Worm (Caenorhabditis elegans) whole organism, L1 larva: Measurements from ENCODE around the gene cdc-25.2.

Source experiments
- C04F5.9 ChIP-seq: sonication (generic microtip); optimal IDR thresholded peaks from 2 replicates; lab custom pipeline; 2016; ENCODE audit warnings: missing genetic modification characterization, missing compliant biosample characterization
- aha-1 ChIP-seq: fragments of 150-350 bp; optimal IDR thresholded peaks from 2 replicates; lab custom pipeline; 2014; ENCODE audit warnings: missing biosample characterization, missing genetic modification characterization
- blmp-1 ChIP-seq: fragments of 150-350 bp; optimal IDR thresholded peaks from 2 replicates; lab custom pipeline; 2014; ENCODE audit warnings: missing biosample characterization, missing genetic modification characterization
- ceh-63 ChIP-seq: fragments of 200-800 bp; sonication (Bioruptor generic); optimal IDR thresholded peaks from 2 replicates; lab custom pipeline; 2018; ENCODE audit warnings: mild to moderate bottlenecking, missing genetic modification characterization, missing compliant biosample characterization
- ceh-8 ChIP-seq: fragments of 200-800 bp; sonication (Bioruptor generic); optimal IDR thresholded peaks from 2 replicates; lab custom pipeline; 2018; ENCODE audit warnings: mild to moderate bottlenecking, missing genetic modification characterization, moderate library complexity, missing compliant biosample characterization
- ceh-90 ChIP-seq: sonication (generic microtip); optimal IDR thresholded peaks from 2 replicates; lab custom pipeline; 2016; ENCODE audit warnings: missing genetic modification characterization, missing compliant biosample characterization
- dsc-1 ChIP-seq: sonication (generic microtip); optimal IDR thresholded peaks from 2 replicates; lab custom pipeline; 2016; ENCODE audit warnings: mild to moderate bottlenecking, missing genetic modification characterization, missing compliant biosample characterization
- efl-3 ChIP-seq: fragments of 200-800 bp; sonication (Bioruptor generic); optimal IDR thresholded peaks from 2 replicates; lab custom pipeline; 2018; ENCODE audit warnings: mild to moderate bottlenecking, missing genetic modification characterization, missing compliant biosample characterization
- egl-27 ChIP-seq, 2 experiments: fragments of 150-350 bp in 1 of 2; sonication (generic microtip); optimal IDR thresholded peaks; 3 replicates each; lab custom pipeline; 2017 to 2018; ENCODE audit warnings: missing biosample characterization in 2 of 2, missing genetic modification characterization in 2 of 2, missing genetic modification reagents in 2 of 2
- fkh-10 ChIP-seq: sonication (generic microtip); optimal IDR thresholded peaks from 2 replicates; lab custom pipeline; 2017; ENCODE audit warnings: missing biosample characterization, missing genetic modification reagents, missing genetic modification characterization
- fkh-4 ChIP-seq: sonication (generic microtip); optimal IDR thresholded peaks from 2 replicates; lab custom pipeline; 2016; ENCODE audit warnings: missing compliant biosample characterization, missing genetic modification characterization, borderline replicate concordance
- hlh-17 ChIP-seq: fragments of 200-800 bp; sonication (Bioruptor generic); optimal IDR thresholded peaks from 2 replicates; lab custom pipeline; 2018; ENCODE audit warnings: missing genetic modification characterization, mild to moderate bottlenecking, missing compliant biosample characterization, moderate library complexity, borderline replicate concordance
- hlh-4 ChIP-seq: sonication (generic microtip); optimal IDR thresholded peaks from 2 replicates; lab custom pipeline; 2016; ENCODE audit warnings: mild to moderate bottlenecking, missing genetic modification characterization, missing compliant biosample characterization
- hpl-2 ChIP-seq: fragments of 150-350 bp; optimal IDR thresholded peaks from 2 replicates; lab custom pipeline; 2014; ENCODE audit warnings: missing biosample characterization, missing genetic modification reagents, missing genetic modification characterization
- jun-1 ChIP-seq: fragments of 150-350 bp; optimal IDR thresholded peaks from 2 replicates; lab custom pipeline; 2014; ENCODE audit warnings: missing biosample characterization, missing genetic modification reagents, missing genetic modification characterization
- lin-13 ChIP-seq: fragments of 150-350 bp; optimal IDR thresholded peaks from 2 replicates; lab custom pipeline; 2014; ENCODE audit warnings: missing biosample characterization, missing genetic modification reagents, missing genetic modification characterization
- lin-14 ChIP-seq: fragments of 200-800 bp; sonication (Bioruptor generic); optimal IDR thresholded peaks from 2 replicates; lab custom pipeline; 2018; ENCODE audit warnings: mild to moderate bottlenecking, missing genetic modification characterization, moderate library complexity, missing compliant biosample characterization
- lir-3 ChIP-seq: sonication (generic microtip); optimal IDR thresholded peaks from 2 replicates; lab custom pipeline; 2016; ENCODE audit warnings: mild to moderate bottlenecking, missing genetic modification characterization, moderate library complexity, missing compliant biosample characterization; ENCODE audit not compliant: poor library complexity
- lsy-2 ChIP-seq, 2 experiments: fragments of 150-350 bp; optimal IDR thresholded peaks; 2 replicates each; lab custom pipeline; 2014; ENCODE audit warnings: missing biosample characterization in 2 of 2, missing genetic modification characterization in 2 of 2
- mep-1 ChIP-seq: fragments of 150-350 bp; optimal IDR thresholded peaks from 2 replicates; lab custom pipeline; 2014; ENCODE audit warnings: missing biosample characterization, missing genetic modification characterization
- nhr-11 ChIP-seq: fragments of 150-350 bp; optimal IDR thresholded peaks from 2 replicates; lab custom pipeline; 2014; ENCODE audit warnings: missing biosample characterization, missing genetic modification characterization
- nhr-19 ChIP-seq: fragments of 200-800 bp; sonication (Bioruptor generic); conservative IDR thresholded peaks from 2 replicates; pipeline ENCODE4 v1.3.6; 2022; ENCODE audit warnings: missing genetic modification characterization, missing compliant biosample characterization
- nhr-28 ChIP-seq: fragments of 150-350 bp; optimal IDR thresholded peaks from 2 replicates; lab custom pipeline; 2014; ENCODE audit warnings: missing biosample characterization, missing genetic modification characterization
- nhr-47 ChIP-seq: sonication (generic microtip); optimal IDR thresholded peaks from 2 replicates; lab custom pipeline; 2016; ENCODE audit warnings: mild to moderate bottlenecking, missing genetic modification characterization, moderate library complexity, missing compliant biosample characterization
- nhr-77 ChIP-seq: fragments of 150-350 bp; optimal IDR thresholded peaks from 2 replicates; lab custom pipeline; 2014; ENCODE audit warnings: missing biosample characterization, missing genetic modification characterization
- nhr-84 ChIP-seq: sonication (generic microtip); optimal IDR thresholded peaks from 2 replicates; lab custom pipeline; 2017; ENCODE audit warnings: missing biosample characterization, missing genetic modification characterization
- nhr-85 ChIP-seq: sonication (generic microtip); peaks from one replicate; lab custom pipeline; 2016; ENCODE audit warnings: missing genetic modification characterization, inconsistent platforms, missing compliant biosample characterization
- nhr-90 ChIP-seq: sonication (generic microtip); optimal IDR thresholded peaks from 2 replicates; lab custom pipeline; 2016; ENCODE audit warnings: mild to moderate bottlenecking, missing genetic modification characterization, missing compliant biosample characterization; ENCODE audit not compliant: poor library complexity
- skn-1 ChIP-seq: fragments of 150-350 bp; optimal IDR thresholded peaks from 2 replicates; lab custom pipeline; 2014; ENCODE audit warnings: missing biosample characterization, missing genetic modification characterization
- snu-23 ChIP-seq: sonication (generic microtip); optimal IDR thresholded peaks from 2 replicates; lab custom pipeline; 2016; ENCODE audit warnings: missing genetic modification characterization, missing compliant biosample characterization
- sup-37 ChIP-seq: fragments of 200-800 bp; sonication (Bioruptor generic); optimal IDR thresholded peaks from 2 replicates; lab custom pipeline; 2018; ENCODE audit warnings: mild to moderate bottlenecking, missing genetic modification characterization, missing compliant biosample characterization
- swsn-7 ChIP-seq: sonication (generic microtip); optimal IDR thresholded peaks from 2 replicates; lab custom pipeline; 2016; ENCODE audit warnings: missing genetic modification characterization, missing compliant biosample characterization
- tlp-1 ChIP-seq: fragments of 150-350 bp; optimal IDR thresholded peaks from 2 replicates; lab custom pipeline; 2014; ENCODE audit warnings: missing biosample characterization, missing genetic modification characterization
- unc-62 ChIP-seq: fragments of 150-350 bp; optimal IDR thresholded peaks from 2 replicates; lab custom pipeline; 2014; ENCODE audit warnings: missing biosample characterization, missing genetic modification reagents, missing genetic modification characterization
- unc-86 ChIP-seq: sonication (generic microtip); optimal IDR thresholded peaks from 2 replicates; lab custom pipeline; 2016; ENCODE audit warnings: missing genetic modification characterization, missing compliant biosample characterization
- xbp-1 ChIP-seq: sonication (generic microtip); optimal IDR thresholded peaks from 2 replicates; lab custom pipeline; 2016; ENCODE audit warnings: missing genetic modification characterization, missing compliant biosample characterization
- ztf-11 ChIP-seq, 2 experiments: sonication (generic microtip); optimal IDR thresholded peaks; 2 replicates each; lab custom pipeline; 2016 to 2017; ENCODE audit warnings: missing genetic modification characterization in 2 of 2, missing biosample characterization in 1 of 2, missing compliant biosample characterization in 1 of 2

The cdc-25.2 gene

ce11 chrV:1610097-1610496, 43.2 kb downstream of the cdc-25.2 start, which contains the start of gene nhr-177 (continued):
- TF ChIP-seq nhr-19 (GFP tag; lab: Robert Waterston, UW) (no peak), nhr-90 (tag; lab: Kevin White, UChicago) (peak; percentile 10), xbp-1 (tag; lab: Kevin White, UChicago) (no peak), lsy-2 (tag; optimal IDR thresholded peaks at IDR 0.05; lab: Kevin White, UChicago) (no peak), nhr-28 (no peak), blmp-1 (tag; lab: Kevin White, UChicago) (peak; percentile 28), lin-14 (GFP tag; lab: Kevin White, UChicago) (no peak), hpl-2 (GFP tag; lab: Kevin White, UChicago) (no peak), nhr-85 (tag; lab: Kevin White, UChicago) (peak; percentile 66), swsn-7 (tag; lab: Kevin White, UChicago) (no peak), hlh-17 (GFP tag; lab: Kevin White, UChicago) (no peak), mep-1 (tag; lab: Kevin White, UChicago) (no peak), jun-1 (tag; lab: Kevin White, UChicago) (no peak), ztf-11 (tag; optimal IDR thresholded peaks at IDR 0.05; lab: Kevin White, UChicago) (no peak), ceh-63 (GFP tag; lab: Kevin White, UChicago) (no peak), unc-62 (no peak), snu-23 (GFP tag; lab: Kevin White, UChicago) (peak; percentile 19), efl-3 (GFP tag; lab: Kevin White, UChicago) (no peak), ceh-90 (tag; lab: Kevin White, UChicago) (no peak), dsc-1 (tag; lab: Kevin White, UChicago) (no peak)

ce11 chrV:1611570-1611969, 44.7 kb downstream of the cdc-25.2 start:
- TF ChIP-seq mep-1 (tag; lab: Kevin White, UChicago) (no peak), unc-86 (no peak), ceh-8 (GFP tag; lab: Kevin White, UChicago) (no peak), aha-1 (tag; lab: Kevin White, UChicago) (no peak), dsc-1 (tag; lab: Kevin White, UChicago) (no peak)

DNA sequence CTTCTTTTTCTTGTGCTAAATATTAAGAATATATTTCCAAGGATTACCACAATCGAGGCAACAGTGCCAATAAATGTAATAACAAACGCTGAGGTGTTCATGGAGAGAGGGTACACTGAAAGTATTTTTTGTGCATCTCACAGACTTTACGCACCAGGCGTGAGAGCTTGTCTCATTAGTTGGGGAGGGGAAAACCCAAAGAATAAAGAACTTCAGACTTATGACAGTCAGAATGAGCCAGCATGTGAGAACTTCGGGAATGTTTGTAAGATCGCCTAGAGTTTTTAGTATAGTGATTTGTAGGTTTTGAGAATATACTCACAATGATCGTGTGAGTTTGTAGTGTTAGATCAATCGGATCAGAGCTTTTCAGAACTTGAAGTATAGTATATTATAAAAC, 47.9 kb downstream of the cdc-25.2 start, which contains the start of gene srbc-41:
Gene srbc-41, minus strand, starts transcription at position 101 of the 400 bp plus-strand sequence.
- TF ChIP-seq tlp-1 (tag; lab: Kevin White, UChicago): no peak
- no peak for TF ChIP-seq nhr-28
- no peak for TF ChIP-seq lir-3 (tag; lab: Kevin White, UChicago)
- no peak for TF ChIP-seq blmp-1 (tag; lab: Kevin White, UChicago)
- TF ChIP-seq hlh-17 (GFP tag; lab: Kevin White, UChicago): no peak
- no peak for TF ChIP-seq nhr-77 (tag; lab: Kevin White, UChicago)
- TF ChIP-seq nhr-11 (tag; lab: Kevin White, UChicago): no peak
- no peak for TF ChIP-seq fkh-10 (GFP tag; lab: Kevin White, UChicago)
- TF ChIP-seq sup-37: no peak
- TF ChIP-seq C04F5.9 (tag; lab: Kevin White, UChicago): no peak
- no peak for TF ChIP-seq hlh-4 (tag; lab: Kevin White, UChicago)
- TF ChIP-seq nhr-47 (tag; lab: Kevin White, UChicago): no peak
- no peak for TF ChIP-seq egl-27 (tag; optimal IDR thresholded peaks at IDR 0.05; lab: Kevin White, UChicago)
- no peak for TF ChIP-seq fkh-4
- TF ChIP-seq, all 84 proteins: peak for 0

ce11 chrV:1618760-1619159, 51.9 kb downstream of the cdc-25.2 start, which contains the start of gene nhr-179:
Gene nhr-179 (minus strand): TSS chrV:1618860.
- TF ChIP-seq lin-13 (GFP tag; lab: Kevin White, UChicago): no peak
- TF ChIP-seq skn-1: no peak
- TF ChIP-seq xbp-1 (tag; lab: Kevin White, UChicago): no peak
- TF ChIP-seq egl-27 (tag; optimal IDR thresholded peaks at IDR 0.05; lab: Kevin White, UChicago): no peak
- TF ChIP-seq hlh-4 (tag; lab: Kevin White, UChicago): no peak
- TF ChIP-seq nhr-84 (tag; lab: Kevin White, UChicago): no peak
